Worm (Caenorhabditis elegans): ENCODE measurements around the gene W03B1.9.

DNA sequence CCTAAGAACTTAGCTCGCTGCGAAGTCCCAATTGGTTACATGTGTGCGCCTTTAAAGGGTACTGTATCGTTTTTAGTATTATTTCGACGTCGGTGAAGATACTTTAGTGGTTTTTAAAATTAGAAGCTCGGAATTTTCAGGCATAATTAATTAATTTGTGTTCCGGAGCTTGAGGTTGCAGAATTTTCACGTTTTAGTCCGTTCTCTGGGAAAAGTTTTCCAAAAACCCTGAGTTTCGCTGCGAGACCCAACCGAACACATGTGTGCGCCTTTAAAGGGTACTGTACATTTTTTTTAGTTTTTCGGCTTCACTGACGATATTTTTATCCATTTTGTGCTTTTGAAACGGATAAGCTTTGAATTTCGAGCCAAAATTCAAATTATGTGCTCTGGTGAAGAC lies 36.7 kb upstream of the W03B1.9 start:
- TF ChIP-seq fos-1 (tag; optimal IDR thresholded peaks at IDR 0.05) (no peak), lsy-2 (tag; optimal IDR thresholded peaks at IDR 0.05) (no peak), F13H6.1 (tag; optimal IDR thresholded peaks at IDR 0.05) (no peak), elt-1 (tag; optimal IDR thresholded peaks at IDR 0.05) (no peak), crh-2 (tag; optimal IDR thresholded peaks at IDR 0.05) (no peak), mab-5 (tag; optimal IDR thresholded peaks at IDR 0.05) (no peak), nhr-237 (tag; optimal IDR thresholded peaks at IDR 0.05) (no peak), aly-2 (tag; optimal IDR thresholded peaks at IDR 0.05) (no peak), lin-39 (tag; optimal IDR thresholded peaks at IDR 0.05) (no peak), ama-1 (optimal IDR thresholded peaks at IDR 0.05) (no peak), snpc-4 (tag; optimal IDR thresholded peaks at IDR 0.05) (no peak), unc-39 (tag; optimal IDR thresholded peaks at IDR 0.05) (no peak), unc-62 (GFP tag; optimal IDR thresholded peaks at IDR 0.05) (no peak), nhr-6 (tag; optimal IDR thresholded peaks at IDR 0.05) (no peak)

All from whole organism, L2 larva.